Fruit fly (Drosophila melanogaster): ENCODE results near the gene CG4860.

Gene CG4860

dm6 chr3R:12221366-12221916 is at the start of gene CG4860:
Gene CG4860, minus strand, starts transcription at chr3R:12221464.
- TF ChIP-seq CTCF (optimal IDR thresholded peaks at IDR 0.05): no peak
- no peak for TF ChIP-seq CG8478 (optimal IDR thresholded peaks at IDR 0.05)

DNA sequence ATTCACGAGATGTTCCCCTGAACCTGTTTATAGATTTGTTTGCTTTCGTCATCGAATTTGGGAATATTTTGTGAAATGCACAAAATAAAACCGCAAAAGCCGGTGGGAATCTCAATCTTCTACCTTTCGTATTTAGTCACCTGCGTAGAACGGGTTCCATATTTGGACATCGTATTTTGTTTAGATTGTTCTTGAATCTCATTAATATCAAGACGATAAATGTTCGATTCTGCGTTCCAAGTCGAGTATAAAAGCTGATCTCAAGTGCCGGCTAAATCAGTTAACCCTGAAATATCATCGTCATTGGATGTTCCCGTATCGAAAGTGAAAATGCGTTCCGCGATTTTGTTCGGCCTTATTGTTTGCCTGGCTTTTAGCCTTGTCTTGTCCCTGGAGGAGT is 49.3 kb upstream of the CG4860 start, which contains the start of gene CG17738:
TSS of gene CG17738 (plus strand) at position 301 of the 400 bp plus-strand sequence.
- TF ChIP-seq CG8478 (optimal IDR thresholded peaks at IDR 0.05) (no peak), CTCF (optimal IDR thresholded peaks at IDR 0.05) (no peak)

DNA sequence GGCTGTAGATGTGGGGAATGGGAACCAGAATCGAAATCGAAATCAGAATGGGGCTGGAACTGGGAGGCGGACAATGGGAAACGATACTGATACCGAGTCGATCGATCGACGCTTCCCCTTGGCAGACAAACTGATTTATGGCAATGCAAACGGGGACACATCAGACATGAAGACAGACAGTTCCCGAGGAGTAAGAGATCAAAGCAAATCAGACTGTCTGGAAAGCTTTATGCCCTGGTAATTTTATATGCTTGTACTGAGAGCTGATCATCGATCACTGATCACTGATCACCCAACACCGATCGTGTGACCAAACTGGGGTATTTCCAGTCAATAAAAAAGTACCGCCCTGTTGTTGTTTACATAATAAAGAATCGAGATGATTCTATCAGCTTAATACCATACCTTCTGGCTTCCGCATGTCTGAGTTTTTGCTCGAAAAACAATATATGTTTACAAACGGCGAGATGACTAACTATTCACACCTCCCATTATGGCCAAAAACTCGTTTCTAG is 48.7 kb upstream of the CG4860 start:
- TF ChIP-seq CG8478 (optimal IDR thresholded peaks at IDR 0.05): no peak
- TF ChIP-seq CTCF (optimal IDR thresholded peaks at IDR 0.05): no peak

DNA sequence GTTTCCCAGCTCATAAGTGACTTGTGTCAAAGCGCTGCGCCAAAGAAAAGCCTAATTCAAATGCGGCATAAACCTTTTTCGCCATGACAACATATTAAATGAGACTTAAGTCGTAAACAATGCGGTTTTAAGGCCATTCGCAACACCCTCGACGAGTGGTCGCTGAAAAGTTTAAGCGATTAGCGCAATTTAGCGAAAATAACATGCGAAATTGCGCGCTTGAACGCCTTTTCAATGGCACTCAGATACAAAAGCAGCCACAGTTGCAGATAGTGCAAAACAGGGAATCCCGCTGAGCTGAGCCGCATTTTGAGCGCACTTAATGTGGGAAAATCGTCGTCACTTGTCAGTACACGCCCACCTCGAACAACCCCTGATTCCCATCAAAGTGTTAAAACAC is 39.4 kb upstream of the CG4860 start, which contains the start of gene CG44038:
TSS of gene CG44038 (plus strand) at position 301 of the 400 bp plus-strand sequence.
- TF ChIP-seq CG8478 (optimal IDR thresholded peaks at IDR 0.05) (no peak), CTCF (optimal IDR thresholded peaks at IDR 0.05) (no peak)

- TF ChIP-seq CG8478 (optimal IDR thresholded peaks at IDR 0.05) (no peak), CTCF (optimal IDR thresholded peaks at IDR 0.05) (no peak)
Measured at dm6 chr3R:12259819-12260218, 38.6 kb upstream of the CG4860 start.

- TF ChIP-seq CTCF (optimal IDR thresholded peaks at IDR 0.05) (no peak), CG8478 (optimal IDR thresholded peaks at IDR 0.05) (no peak)
Measured at dm6 chr3R:12259013-12259412, 37.7 kb upstream of the CG4860 start.

DNA sequence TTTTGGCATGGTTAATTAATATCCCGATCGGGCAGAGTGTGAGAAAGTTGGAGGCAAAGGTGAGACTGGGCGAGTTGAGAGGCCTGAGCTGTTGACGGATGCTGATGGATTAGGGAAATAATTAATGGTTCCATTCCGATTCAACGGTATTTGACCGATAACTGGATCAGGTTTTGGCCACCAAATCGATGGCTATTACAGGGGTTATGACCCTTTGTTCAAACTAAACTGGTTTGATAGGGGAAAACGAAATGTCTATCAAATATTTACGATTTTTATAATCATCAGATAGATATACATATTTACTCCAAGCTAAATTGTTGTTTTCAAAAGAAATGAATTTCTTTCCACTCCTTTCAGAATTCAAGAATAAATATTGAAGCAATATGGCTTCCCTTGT is 37.2 kb upstream of the CG4860 start, which contains the start of the genes CG44037 and svp:
TSS of gene CG44037 (plus strand) at position 301 of the 400 bp plus-strand sequence.
TSS of gene svp (plus strand) at position 301 of the 400 bp plus-strand sequence.
- TF ChIP-seq CTCF (optimal IDR thresholded peaks at IDR 0.05): no peak
- TF ChIP-seq CG8478 (optimal IDR thresholded peaks at IDR 0.05): no peak

DNA sequence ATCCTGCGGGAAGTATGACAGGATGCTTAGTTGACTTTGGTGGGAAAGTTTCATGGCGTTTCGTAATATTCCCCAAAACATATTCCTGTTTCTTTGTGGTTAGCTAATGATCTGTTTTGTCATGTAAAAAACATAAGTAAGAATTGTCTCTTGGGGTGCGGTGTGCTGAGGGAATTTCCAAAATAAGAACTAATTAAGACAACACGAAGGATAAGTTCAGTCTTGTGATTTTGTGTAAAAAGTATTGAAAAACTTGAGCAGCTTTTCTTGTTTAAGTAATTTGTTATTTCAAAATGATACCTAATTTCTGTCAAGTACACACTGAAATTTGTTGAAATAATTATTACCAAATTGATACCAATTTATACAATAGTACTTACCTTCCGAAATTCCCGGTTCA is 32.6 kb upstream of the CG4860 start, which contains the start of gene CG3942:
TSS of gene CG3942 (plus strand) at position 301 of the 400 bp plus-strand sequence.
- TF ChIP-seq CG8478 (optimal IDR thresholded peaks at IDR 0.05) (no peak), CTCF (optimal IDR thresholded peaks at IDR 0.05) (no peak)

DNA sequence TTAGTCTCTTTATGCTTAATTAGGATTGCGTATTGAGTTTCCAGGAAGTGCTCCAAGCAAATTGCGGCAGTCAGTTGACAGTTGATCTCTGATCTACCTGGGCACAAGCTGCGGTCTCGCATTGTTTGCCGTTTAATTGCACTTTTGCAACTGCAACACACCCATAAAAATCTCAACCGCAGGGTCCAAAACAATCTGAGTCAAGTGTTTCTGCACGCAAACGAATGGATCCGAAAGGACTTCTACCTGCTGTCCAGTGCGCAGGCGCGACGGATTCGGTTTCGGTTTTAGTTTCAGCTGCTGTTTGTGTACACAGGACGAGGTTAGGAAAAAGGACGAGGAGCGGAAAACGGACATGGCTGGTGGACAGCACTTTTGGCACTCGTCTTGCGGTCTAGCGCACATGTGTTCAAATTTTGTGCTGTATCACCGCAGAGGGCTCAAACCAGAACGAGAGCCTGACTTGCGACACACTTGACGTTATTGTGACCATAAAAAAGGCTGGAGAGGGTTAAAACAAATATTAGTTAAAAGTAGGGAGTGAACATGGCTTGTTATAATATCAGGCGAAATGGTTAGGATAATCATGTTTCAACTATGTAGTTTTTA is 31.3 kb upstream of the CG4860 start:
- no peak for TF ChIP-seq CTCF (optimal IDR thresholded peaks at IDR 0.05)
- no peak for TF ChIP-seq CG8478 (optimal IDR thresholded peaks at IDR 0.05)

- no peak for TF ChIP-seq CTCF (optimal IDR thresholded peaks at IDR 0.05)
- no peak for TF ChIP-seq CG8478 (optimal IDR thresholded peaks at IDR 0.05)
Measured at dm6 chr3R:12251534-12251933, 30.3 kb upstream of the CG4860 start.

DNA sequence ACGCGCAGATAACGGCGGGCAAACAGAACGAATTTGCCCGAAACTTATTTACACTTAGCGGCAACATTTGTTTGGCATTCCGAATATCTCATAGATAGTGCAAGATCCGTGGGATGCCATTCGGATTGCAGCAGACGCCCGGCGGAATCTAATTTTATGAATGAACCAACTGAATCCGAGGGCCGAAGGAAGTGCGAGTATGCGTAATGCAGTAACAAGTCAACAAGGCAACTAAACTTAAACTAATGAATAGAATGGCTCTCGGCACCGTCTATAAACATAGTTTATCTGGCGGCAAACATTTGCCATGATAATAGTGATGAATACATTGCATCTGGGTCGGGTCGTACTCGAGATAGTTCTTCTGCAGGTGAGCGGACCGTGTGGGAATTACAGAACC is 28.9 kb upstream of the CG4860 start:
- no peak for TF ChIP-seq CTCF (optimal IDR thresholded peaks at IDR 0.05)
- no peak for TF ChIP-seq CG8478 (optimal IDR thresholded peaks at IDR 0.05)

DNA sequence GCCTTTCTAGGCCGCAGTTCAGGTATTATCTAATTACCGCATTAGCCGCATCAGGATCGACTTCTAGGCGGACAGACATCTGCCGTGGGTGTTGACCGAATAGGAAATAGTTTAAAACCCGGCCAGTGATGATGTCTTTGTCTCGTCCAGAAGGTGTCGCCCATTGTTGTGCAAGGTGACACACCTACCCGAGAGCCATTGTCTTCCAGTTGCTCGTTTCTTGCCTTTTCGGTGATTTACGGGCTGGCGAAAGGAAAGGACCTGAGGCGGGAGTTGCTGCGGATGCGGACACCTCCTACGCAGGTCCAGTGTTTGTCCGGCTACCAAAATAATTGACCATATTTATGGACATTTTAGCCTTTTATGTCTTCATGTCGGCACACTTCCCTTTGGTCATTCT is 27.0 kb upstream of the CG4860 start:
- no peak for TF ChIP-seq CG8478 (optimal IDR thresholded peaks at IDR 0.05)
- peak in 1 of 2 experiments; percentile 2 for TF ChIP-seq CTCF (optimal IDR thresholded peaks at IDR 0.05)

DNA sequence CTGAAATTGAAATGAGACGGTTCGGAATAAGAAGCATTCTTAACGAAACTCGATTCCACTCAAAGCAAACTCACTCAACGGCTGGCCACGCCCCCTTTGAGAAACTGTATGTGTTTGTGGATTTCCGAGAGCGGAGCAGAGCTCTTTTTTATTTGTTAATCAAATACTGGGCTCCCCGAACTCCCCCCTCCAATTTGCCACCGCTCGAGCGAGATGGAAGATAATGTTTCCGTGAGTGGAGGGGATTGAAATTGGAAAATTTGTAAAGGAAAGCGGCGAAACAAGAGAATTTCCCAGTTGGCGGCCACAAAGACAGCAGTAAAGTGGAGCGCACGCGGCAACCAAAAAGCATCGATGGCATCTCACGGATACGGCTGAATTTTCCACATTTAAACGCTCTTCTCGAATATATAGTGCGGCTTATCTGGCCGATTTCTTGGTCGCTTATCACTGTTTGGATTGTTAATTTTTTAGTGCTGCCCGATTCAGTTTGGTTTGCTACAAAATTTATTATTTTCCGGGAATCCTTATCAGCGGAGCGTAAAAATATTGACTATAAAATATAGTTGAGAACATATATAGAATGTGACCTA is 23.3 kb upstream of the CG4860 start:
- TF ChIP-seq CG8478 (optimal IDR thresholded peaks at IDR 0.05): no peak
- TF ChIP-seq CTCF (optimal IDR thresholded peaks at IDR 0.05): no peak

DNA sequence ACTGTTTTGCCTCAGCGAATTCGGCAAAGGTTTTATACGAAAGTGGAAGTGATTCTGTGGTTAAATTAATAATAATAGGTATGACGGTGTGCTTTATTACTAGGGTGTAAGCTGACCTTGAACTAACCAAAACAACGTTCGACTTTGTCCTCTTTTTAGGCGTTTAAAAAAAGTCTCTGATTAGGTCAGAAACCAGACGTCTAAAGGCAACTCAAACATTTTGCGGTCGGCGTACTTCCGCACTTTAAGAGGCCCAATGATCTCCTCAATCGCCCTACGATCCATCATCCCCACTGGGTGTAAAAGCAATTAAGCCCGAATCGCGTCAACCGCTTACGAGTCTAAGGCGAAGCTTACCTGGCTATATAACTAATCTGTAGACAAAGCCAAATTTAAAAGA is 17.9 kb upstream of the CG4860 start, which contains the start of gene Cyp313a3:
TSS of gene Cyp313a3 (minus strand) at position 101 of the 400 bp plus-strand sequence.
- TF ChIP-seq CG8478 (optimal IDR thresholded peaks at IDR 0.05) (no peak), CTCF (optimal IDR thresholded peaks at IDR 0.05) (no peak)

dm6 chr3R:12236804-12237203 is 15.5 kb upstream of the CG4860 start, which contains the start of gene Cyp313a2:
Gene Cyp313a2, minus strand, starts transcription at chr3R:12236904.
- TF ChIP-seq CG8478 (optimal IDR thresholded peaks at IDR 0.05) (no peak), CTCF (optimal IDR thresholded peaks at IDR 0.05) (no peak)

DNA sequence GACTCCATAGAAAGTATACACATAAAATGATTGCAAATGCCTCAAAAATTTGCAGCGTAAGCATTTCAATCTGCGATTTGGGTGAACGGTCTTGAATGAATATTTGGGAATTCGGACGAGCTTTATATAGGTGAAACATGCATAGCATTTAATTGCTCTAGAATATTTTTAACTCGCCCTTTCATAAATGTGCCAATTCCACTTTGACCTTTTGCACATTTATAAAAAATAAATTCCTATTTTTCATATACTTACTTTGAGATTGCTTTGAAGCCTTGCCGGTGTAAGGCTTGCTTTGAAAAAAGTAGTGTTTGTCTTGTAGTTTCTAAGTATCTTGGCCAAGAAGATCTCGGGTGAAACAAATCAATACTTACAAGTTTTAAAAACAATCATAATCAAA is 13.3 kb upstream of the CG4860 start, which contains the start of gene Cyp313a5:
TSS of gene Cyp313a5 (minus strand) at position 101 of the 400 bp plus-strand sequence.
- no peak for TF ChIP-seq CTCF (optimal IDR thresholded peaks at IDR 0.05)
